Worm (Caenorhabditis elegans) whole organism, midembryonic: ENCODE measurements around the gene M04G7.1.

Source experiments
- T22C8.4 ChIP-seq: fragments of 200-800 bp; sonication (Bioruptor generic); IDR thresholded peaks from 2 replicates; pipeline ENCODE4 v1.3.6; 2022; ENCODE audit warnings: missing genetic modification characterization, missing compliant biosample characterization
- cog-1 ChIP-seq: sonication (generic microtip); optimal IDR thresholded peaks from 2 replicates; lab custom pipeline; 2016; ENCODE audit warnings: missing genetic modification characterization, missing compliant biosample characterization
- flt-1 ChIP-seq: fragments of 200-800 bp; sonication (Bioruptor generic); IDR thresholded peaks from 2 replicates; pipeline ENCODE4 v1.3.6; 2022; ENCODE audit warnings: missing genetic modification characterization, missing compliant biosample characterization
- klf-2 ChIP-seq: fragments of 200-800 bp; sonication (Bioruptor generic); conservative IDR thresholded peaks from 2 replicates; pipeline ENCODE4 v1.3.6; 2022; ENCODE audit warnings: missing genetic modification reagents, missing genetic modification characterization, missing compliant biosample characterization
- med-1 ChIP-seq: sonication (generic microtip); optimal IDR thresholded peaks from 2 replicates; lab custom pipeline; 2017; ENCODE audit warnings: missing genetic modification characterization, mild to moderate bottlenecking, missing compliant biosample characterization, antibody characterized with exemption, missing genetic modification reagents; ENCODE audit not compliant: insufficient read depth
- ref-1 ChIP-seq: fragments of 200-800 bp; sonication (Bioruptor generic); conservative IDR thresholded peaks from 2 replicates; pipeline ENCODE4 v1.3.6; 2022; ENCODE audit warnings: missing genetic modification reagents, missing genetic modification characterization, missing compliant biosample characterization
- tab-1 ChIP-seq: fragments of 200-800 bp; sonication (Bioruptor generic); IDR thresholded peaks from 2 replicates; pipeline ENCODE4 v1.3.6; 2022; ENCODE audit warnings: missing genetic modification characterization, missing compliant biosample characterization
- ztf-23 ChIP-seq: fragments of 200-800 bp; sonication (Bioruptor generic); IDR thresholded peaks from 2 replicates; pipeline ENCODE4 v1.3.6; 2022; ENCODE audit warnings: missing genetic modification reagents, missing genetic modification characterization, missing compliant biosample characterization
- ztf-29 ChIP-seq: fragments of 200-800 bp; sonication (Bioruptor generic); IDR thresholded peaks from 2 replicates; pipeline ENCODE4 v1.3.6; 2022; ENCODE audit warnings: missing genetic modification reagents, missing genetic modification characterization, missing compliant biosample characterization

M04G7.1 gene

ce11 chrIV:455484-455883, at the start of gene M04G7.1:
Gene M04G7.1 (plus strand): TSS chrIV:455784.
- TF ChIP-seq med-1 (GFP tag; lab: Kevin White, UChicago) (no peak), tab-1 (no peak), T22C8.4 (no peak), ref-1 (GFP tag; lab: Robert Waterston, UW) (no peak), klf-2 (no peak), cog-1 (no peak), flt-1 (no peak), ztf-29 (GFP tag; lab: Robert Waterston, UW) (no peak), ztf-23 (GFP tag; lab: Robert Waterston, UW) (no peak)

ce11 chrIV:408892-409291, 46.7 kb upstream of the M04G7.1 start:
- TF ChIP-seq T22C8.4 (no peak), med-1 (GFP tag; lab: Kevin White, UChicago) (no peak), ztf-29 (GFP tag; lab: Robert Waterston, UW) (no peak), flt-1 (no peak), tab-1 (no peak), cog-1 (no peak), ztf-23 (GFP tag; lab: Robert Waterston, UW) (no peak), ref-1 (GFP tag; lab: Robert Waterston, UW) (no peak), klf-2 (no peak)

- TF ChIP-seq flt-1: no peak
These were observed 45.6 kb upstream of the M04G7.1 start, which contains the start of gene kgb-1 for ce11 chrIV:409935-410334. Gene kgb-1 (minus strand): TSS chrIV:410035.

- TF ChIP-seq cog-1 (peak; percentile 77), ztf-29 (GFP tag; lab: Robert Waterston, UW) (peak; percentile 54; the same call in 1 of the 2 replicates), flt-1 (0 out of 2 replicates have a peak, but pooled peaks have one; percentile 39), T22C8.4 (no peak), ref-1 (GFP tag; lab: Robert Waterston, UW) (no peak)
These were observed 45.1 kb upstream of the M04G7.1 start, which contains the start of gene T07A9.12 for ce11 chrIV:410420-410891. Gene T07A9.12 (plus strand): TSS chrIV:410867.

ce11 chrIV:419674-420073, 35.9 kb upstream of the M04G7.1 start, which contains the start of gene eri-1:
Gene eri-1 (minus strand): TSS chrIV:419958.
- TF ChIP-seq ztf-23 (GFP tag; lab: Robert Waterston, UW) (no peak), tab-1 (no peak), T22C8.4 (peak; percentile 46; the same call in 1 of the 2 replicates), ref-1 (GFP tag; lab: Robert Waterston, UW) (no peak), flt-1 (no peak), klf-2 (no peak), ztf-29 (GFP tag; lab: Robert Waterston, UW) (no peak), med-1 (GFP tag; lab: Kevin White, UChicago) (no peak)

- TF ChIP-seq T22C8.4 (no peak), med-1 (GFP tag; lab: Kevin White, UChicago) (no peak), cog-1 (no peak), flt-1 (no peak), klf-2 (no peak), ref-1 (GFP tag; lab: Robert Waterston, UW) (no peak), ztf-29 (GFP tag; lab: Robert Waterston, UW) (no peak), tab-1 (no peak), ztf-23 (GFP tag; lab: Robert Waterston, UW) (no peak)
These were observed 34.9 kb upstream of the M04G7.1 start for ce11 chrIV:420686-421085.

- TF ChIP-seq tab-1 (no peak), klf-2 (no peak), ref-1 (GFP tag; lab: Robert Waterston, UW) (no peak), ztf-29 (GFP tag; lab: Robert Waterston, UW) (no peak), med-1 (GFP tag; lab: Kevin White, UChicago) (no peak), flt-1 (no peak), ztf-23 (GFP tag; lab: Robert Waterston, UW) (no peak), cog-1 (no peak), T22C8.4 (no peak)
These were observed 33.5 kb upstream of the M04G7.1 start for ce11 chrIV:422112-422511.

ce11 chrIV:425052-425451, 30.5 kb upstream of the M04G7.1 start, which contains the start of gene daf-18:
Gene daf-18 (minus strand): TSS chrIV:425177.
- TF ChIP-seq T22C8.4: no peak
- no peak for TF ChIP-seq tab-1
- TF ChIP-seq ztf-29 (GFP tag; lab: Robert Waterston, UW): no peak
- no peak for TF ChIP-seq med-1 (GFP tag; lab: Kevin White, UChicago)
- no peak for TF ChIP-seq ref-1 (GFP tag; lab: Robert Waterston, UW)
- no peak for TF ChIP-seq ztf-23 (GFP tag; lab: Robert Waterston, UW)
- TF ChIP-seq klf-2: no peak
- TF ChIP-seq cog-1: no peak
- no peak for TF ChIP-seq flt-1

- no peak for TF ChIP-seq cog-1
- TF ChIP-seq med-1 (GFP tag; lab: Kevin White, UChicago): no peak
- TF ChIP-seq tab-1: no peak
- TF ChIP-seq T22C8.4: no peak
- TF ChIP-seq flt-1: no peak
- no peak for TF ChIP-seq ztf-23 (GFP tag; lab: Robert Waterston, UW)
- TF ChIP-seq ref-1 (GFP tag; lab: Robert Waterston, UW): no peak
- no peak for TF ChIP-seq ztf-29 (GFP tag; lab: Robert Waterston, UW)
- no peak for TF ChIP-seq klf-2
These were observed 30.0 kb upstream of the M04G7.1 start for ce11 chrIV:425546-425945.

- TF ChIP-seq klf-2 (no peak), ztf-29 (GFP tag; lab: Robert Waterston, UW) (no peak), tab-1 (no peak), cog-1 (no peak), flt-1 (no peak), ref-1 (GFP tag; lab: Robert Waterston, UW) (no peak), T22C8.4 (no peak), ztf-23 (GFP tag; lab: Robert Waterston, UW) (no peak)
These were observed 29.6 kb upstream of the M04G7.1 start, which contains the start of gene garr-1 for ce11 chrIV:425995-426394. Gene garr-1 (plus strand): TSS chrIV:426168.

- TF ChIP-seq ztf-29 (GFP tag; lab: Robert Waterston, UW) (no peak), flt-1 (no peak), ztf-23 (GFP tag; lab: Robert Waterston, UW) (no peak), med-1 (GFP tag; lab: Kevin White, UChicago) (no peak), klf-2 (no peak), tab-1 (no peak), ref-1 (GFP tag; lab: Robert Waterston, UW) (no peak), T22C8.4 (no peak), cog-1 (no peak)
These were observed 29.0 kb upstream of the M04G7.1 start for ce11 chrIV:426597-426996.
